Fruit fly (Drosophila melanogaster) S2 (cell line): ENCODE results near the gene CG8142.

ENCODE experiments used
- CG8478 ChIP-seq: fragments of >200 bp; optimal IDR thresholded peaks from 2 replicates; lab custom pipeline; 2018
- CTCF ChIP-seq, 2 experiments: fragments of >200 bp; optimal IDR thresholded peaks; 2 replicates each; lab custom pipeline; 2018

dm6 chrX:17876518-17876917, 32.0 kb upstream of the CG8142 start:
- TF ChIP-seq CG8478 (lab: Kevin White, UChicago) (no peak), CTCF (optimal IDR thresholded peaks at IDR 0.05; lab: Kevin White, UChicago) (no peak)
